Worm (Caenorhabditis elegans) whole organism, L1 larva: ENCODE data around the gene dnj-23.

ENCODE experiments used
- C16A3.4 ChIP-seq: fragments of 150-350 bp; optimal IDR thresholded peaks from 2 replicates; lab custom pipeline; 2014; ENCODE audit warnings: missing biosample characterization, missing genetic modification characterization
- F16B12.6 ChIP-seq: fragments of 150-350 bp; optimal IDR thresholded peaks from 2 replicates; lab custom pipeline; 2014; ENCODE audit warnings: missing biosample characterization, missing genetic modification characterization
- alr-1 ChIP-seq: fragments of 200-800 bp; sonication (Bioruptor generic); optimal IDR thresholded peaks from 2 replicates; lab custom pipeline; 2018; ENCODE audit warnings: borderline replicate concordance, mild to moderate bottlenecking, missing genetic modification characterization, missing compliant biosample characterization
- blmp-1 ChIP-seq: fragments of 150-350 bp; optimal IDR thresholded peaks from 2 replicates; lab custom pipeline; 2014; ENCODE audit warnings: missing biosample characterization, missing genetic modification characterization
- ceh-8 ChIP-seq: fragments of 200-800 bp; sonication (Bioruptor generic); optimal IDR thresholded peaks from 2 replicates; lab custom pipeline; 2018; ENCODE audit warnings: mild to moderate bottlenecking, missing genetic modification characterization, moderate library complexity, missing compliant biosample characterization
- ceh-82 ChIP-seq, 3 experiments: fragments of 150-350 bp in 1 of 3; sonication (generic microtip) in 2 of 3; optimal IDR thresholded peaks; 2 replicates each; lab custom pipeline; 2014 to 2017; ENCODE audit warnings: missing biosample characterization in 3 of 3, missing genetic modification characterization in 3 of 3
- ceh-90 ChIP-seq: sonication (generic microtip); optimal IDR thresholded peaks from 2 replicates; lab custom pipeline; 2016; ENCODE audit warnings: missing genetic modification characterization, missing compliant biosample characterization
- ces-1 ChIP-seq: fragments of 150-350 bp; optimal IDR thresholded peaks from 2 replicates; lab custom pipeline; 2014; ENCODE audit warnings: missing biosample characterization, missing genetic modification reagents, missing genetic modification characterization
- efl-1 ChIP-seq, 4 experiments: fragments of 150-350 bp; optimal IDR thresholded peaks in 3 of 4; peaks in 1 of 4; 1 replicate in 1 of 4; 2 replicates in 3 of 4; lab custom pipeline; 2014; ENCODE audit warnings: missing biosample characterization in 2 of 4, missing genetic modification characterization in 2 of 4, missing genetic modification reagents in 2 of 4
- efl-3 ChIP-seq: fragments of 200-800 bp; sonication (Bioruptor generic); optimal IDR thresholded peaks from 2 replicates; lab custom pipeline; 2018; ENCODE audit warnings: mild to moderate bottlenecking, missing genetic modification characterization, missing compliant biosample characterization
- egl-27 ChIP-seq, 2 experiments: fragments of 150-350 bp in 1 of 2; sonication (generic microtip); optimal IDR thresholded peaks; 3 replicates each; lab custom pipeline; 2017 to 2018; ENCODE audit warnings: missing biosample characterization in 2 of 2, missing genetic modification characterization in 2 of 2, missing genetic modification reagents in 2 of 2
- elt-3 ChIP-seq, 6 experiments: fragments of 150-350 bp in 1 of 6; sonication (generic microtip); optimal IDR thresholded peaks; 2 replicates each; lab custom pipeline; 2017 to 2018; ENCODE audit warnings: missing biosample characterization in 6 of 6, missing genetic modification characterization in 6 of 6, inconsistent platforms in 1 of 6
- ets-5 ChIP-seq: fragments of 200-800 bp; sonication (Bioruptor generic); IDR thresholded peaks from 2 replicates; pipeline ENCODE4 v1.3.6; 2022; ENCODE audit warnings: missing genetic modification characterization, missing compliant biosample characterization
- fkh-10 ChIP-seq: sonication (generic microtip); optimal IDR thresholded peaks from 2 replicates; lab custom pipeline; 2017; ENCODE audit warnings: missing biosample characterization, missing genetic modification reagents, missing genetic modification characterization
- fkh-4 ChIP-seq: sonication (generic microtip); optimal IDR thresholded peaks from 2 replicates; lab custom pipeline; 2016; ENCODE audit warnings: missing compliant biosample characterization, missing genetic modification characterization, borderline replicate concordance
- fkh-8 ChIP-seq: sonication (generic microtip); optimal IDR thresholded peaks from 2 replicates; lab custom pipeline; 2016; ENCODE audit warnings: mild to moderate bottlenecking, missing genetic modification characterization, missing compliant biosample characterization
- grh-1 ChIP-seq: fragments of 200-800 bp; sonication (Bioruptor generic); IDR thresholded peaks from 2 replicates; pipeline ENCODE4 v1.3.6; 2022; ENCODE audit warnings: missing genetic modification reagents, missing genetic modification characterization, missing compliant biosample characterization
- hlh-4 ChIP-seq: sonication (generic microtip); optimal IDR thresholded peaks from 2 replicates; lab custom pipeline; 2016; ENCODE audit warnings: mild to moderate bottlenecking, missing genetic modification characterization, missing compliant biosample characterization
- hpl-2 ChIP-seq: fragments of 150-350 bp; optimal IDR thresholded peaks from 2 replicates; lab custom pipeline; 2014; ENCODE audit warnings: missing biosample characterization, missing genetic modification reagents, missing genetic modification characterization
- lin-13 ChIP-seq: fragments of 150-350 bp; optimal IDR thresholded peaks from 2 replicates; lab custom pipeline; 2014; ENCODE audit warnings: missing biosample characterization, missing genetic modification reagents, missing genetic modification characterization
- lin-14 ChIP-seq: fragments of 200-800 bp; sonication (Bioruptor generic); optimal IDR thresholded peaks from 2 replicates; lab custom pipeline; 2018; ENCODE audit warnings: mild to moderate bottlenecking, missing genetic modification characterization, moderate library complexity, missing compliant biosample characterization
- lin-35 ChIP-seq, 2 experiments: fragments of 150-350 bp; optimal IDR thresholded peaks; 2 replicates each; lab custom pipeline; 2014; ENCODE audit warnings: missing biosample characterization in 2 of 2, missing genetic modification characterization in 2 of 2, missing genetic modification reagents in 2 of 2
- lin-39 ChIP-seq: fragments of 150-350 bp; optimal IDR thresholded peaks from 2 replicates; lab custom pipeline; 2014; ENCODE audit warnings: missing biosample characterization, missing genetic modification reagents, missing genetic modification characterization
- lsy-2 ChIP-seq, 2 experiments: fragments of 150-350 bp; optimal IDR thresholded peaks; 2 replicates each; lab custom pipeline; 2014; ENCODE audit warnings: missing biosample characterization in 2 of 2, missing genetic modification characterization in 2 of 2
- mab-9 ChIP-seq: fragments of 200-800 bp; sonication (Bioruptor generic); IDR thresholded peaks from 2 replicates; pipeline ENCODE4 v1.3.6; 2022; ENCODE audit warnings: missing genetic modification reagents, missing genetic modification characterization, missing compliant biosample characterization
- mdl-1 ChIP-seq, 2 experiments: fragments of 150-350 bp; optimal IDR thresholded peaks; 2 replicates each; lab custom pipeline; 2014 to 2017; ENCODE audit warnings: missing biosample characterization in 2 of 2, missing genetic modification characterization in 2 of 2, inconsistent platforms in 1 of 2
- nhr-11 ChIP-seq: fragments of 150-350 bp; optimal IDR thresholded peaks from 2 replicates; lab custom pipeline; 2014; ENCODE audit warnings: missing biosample characterization, missing genetic modification characterization
- nhr-12 ChIP-seq: sonication (generic microtip); optimal IDR thresholded peaks from 2 replicates; lab custom pipeline; 2017; ENCODE audit warnings: missing biosample characterization, missing genetic modification characterization
- nhr-20 ChIP-seq: sonication (generic microtip); optimal IDR thresholded peaks from 2 replicates; lab custom pipeline; 2016; ENCODE audit warnings: mild to moderate bottlenecking, missing genetic modification characterization, missing compliant biosample characterization
- nhr-237 ChIP-seq: fragments of 150-350 bp; optimal IDR thresholded peaks from 2 replicates; lab custom pipeline; 2014; ENCODE audit warnings: missing biosample characterization, missing genetic modification characterization
- nhr-28 ChIP-seq: fragments of 150-350 bp; optimal IDR thresholded peaks from 2 replicates; lab custom pipeline; 2014; ENCODE audit warnings: missing biosample characterization, missing genetic modification characterization
- nhr-71 ChIP-seq: sonication (generic microtip); optimal IDR thresholded peaks from 2 replicates; lab custom pipeline; 2016; ENCODE audit warnings: mild to moderate bottlenecking, missing genetic modification characterization, moderate library complexity, missing compliant biosample characterization
- nhr-85 ChIP-seq: sonication (generic microtip); peaks from one replicate; lab custom pipeline; 2016; ENCODE audit warnings: missing genetic modification characterization, inconsistent platforms, missing compliant biosample characterization
- nhr-90 ChIP-seq: sonication (generic microtip); optimal IDR thresholded peaks from 2 replicates; lab custom pipeline; 2016; ENCODE audit warnings: mild to moderate bottlenecking, missing genetic modification characterization, missing compliant biosample characterization; ENCODE audit not compliant: poor library complexity
- pag-3 ChIP-seq: sonication (generic microtip); optimal IDR thresholded peaks from 2 replicates; lab custom pipeline; 2017; ENCODE audit warnings: missing genetic modification characterization, mild to moderate bottlenecking, missing compliant biosample characterization, antibody characterized with exemption, borderline replicate concordance; ENCODE audit not compliant: insufficient read depth
- pax-3 ChIP-seq: fragments of 200-800 bp; sonication (Bioruptor generic); optimal IDR thresholded peaks from 2 replicates; lab custom pipeline; 2018; ENCODE audit warnings: mild to moderate bottlenecking, missing genetic modification characterization, moderate library complexity, missing compliant biosample characterization
- pqm-1 ChIP-seq: sonication (generic microtip); optimal IDR thresholded peaks from 3 replicates; lab custom pipeline; 2017; ENCODE audit warnings: missing biosample characterization, missing genetic modification characterization
- rnt-1 ChIP-seq: sonication (generic microtip); optimal IDR thresholded peaks from 2 replicates; lab custom pipeline; 2016; ENCODE audit warnings: mild to moderate bottlenecking, missing genetic modification characterization, moderate library complexity, missing compliant biosample characterization
- snu-23 ChIP-seq: sonication (generic microtip); optimal IDR thresholded peaks from 2 replicates; lab custom pipeline; 2016; ENCODE audit warnings: missing genetic modification characterization, missing compliant biosample characterization
- sup-37 ChIP-seq: fragments of 200-800 bp; sonication (Bioruptor generic); optimal IDR thresholded peaks from 2 replicates; lab custom pipeline; 2018; ENCODE audit warnings: mild to moderate bottlenecking, missing genetic modification characterization, missing compliant biosample characterization
- swsn-7 ChIP-seq: sonication (generic microtip); optimal IDR thresholded peaks from 2 replicates; lab custom pipeline; 2016; ENCODE audit warnings: missing genetic modification characterization, missing compliant biosample characterization
- tbx-2 ChIP-seq: sonication (generic microtip); optimal IDR thresholded peaks from 2 replicates; lab custom pipeline; 2016; ENCODE audit warnings: missing genetic modification characterization, missing compliant biosample characterization
- tlp-1 ChIP-seq: fragments of 150-350 bp; optimal IDR thresholded peaks from 2 replicates; lab custom pipeline; 2014; ENCODE audit warnings: missing biosample characterization, missing genetic modification characterization
- unc-130 ChIP-seq: fragments of 150-350 bp; optimal IDR thresholded peaks from 2 replicates; lab custom pipeline; 2017; ENCODE audit warnings: missing biosample characterization, missing genetic modification characterization, inconsistent platforms
- unc-30 ChIP-seq: sonication (generic microtip); optimal IDR thresholded peaks from 2 replicates; lab custom pipeline; 2017; ENCODE audit warnings: missing biosample characterization, missing genetic modification characterization
- unc-62 ChIP-seq: fragments of 150-350 bp; optimal IDR thresholded peaks from 2 replicates; lab custom pipeline; 2014; ENCODE audit warnings: missing biosample characterization, missing genetic modification reagents, missing genetic modification characterization
- unc-98 ChIP-seq: fragments of 200-800 bp; sonication (Bioruptor generic); IDR thresholded peaks from 2 replicates; pipeline ENCODE4 v1.3.6; 2022; ENCODE audit warnings: missing genetic modification characterization, missing compliant biosample characterization
- vab-15 ChIP-seq: sonication (generic microtip); optimal IDR thresholded peaks from 2 replicates; lab custom pipeline; 2017; ENCODE audit warnings: missing genotype, mild to moderate bottlenecking, missing genetic modification characterization, missing compliant biosample characterization
- zip-4 ChIP-seq: fragments of 200-800 bp; sonication (Bioruptor generic); optimal IDR thresholded peaks from 2 replicates; lab custom pipeline; 2018; ENCODE audit warnings: mild to moderate bottlenecking, missing genetic modification characterization, moderate library complexity, missing compliant biosample characterization
- ztf-11 ChIP-seq, 2 experiments: sonication (generic microtip); optimal IDR thresholded peaks; 2 replicates each; lab custom pipeline; 2016 to 2017; ENCODE audit warnings: missing genetic modification characterization in 2 of 2, missing biosample characterization in 1 of 2, missing compliant biosample characterization in 1 of 2
- ztf-4 ChIP-seq: fragments of 150-350 bp; optimal IDR thresholded peaks from 2 replicates; lab custom pipeline; 2014; ENCODE audit warnings: missing biosample characterization, missing genetic modification characterization

dnj-23 gene

ce11 chrII:9064437-9064836 lies 44.0 kb downstream of the dnj-23 start:
- TF ChIP-seq ces-1 (GFP tag; lab: Kevin White, UChicago) (no peak), nhr-12 (tag; lab: Kevin White, UChicago) (no peak), mdl-1 (tag; optimal IDR thresholded peaks at IDR 0.05; lab: Kevin White, UChicago) (peak in 1 of 2 experiments; percentile 7), pqm-1 (tag; lab: Kevin White, UChicago) (no peak), ceh-82 (tag; optimal IDR thresholded peaks at IDR 0.05; lab: Kevin White, UChicago) (no peak), mab-9 (no peak), ceh-8 (GFP tag; lab: Kevin White, UChicago) (no peak), nhr-71 (tag; lab: Kevin White, UChicago) (peak; percentile 45), rnt-1 (tag; lab: Kevin White, UChicago) (peak; percentile 26), nhr-20 (tag; lab: Kevin White, UChicago) (peak; percentile 42), snu-23 (GFP tag; lab: Kevin White, UChicago) (peak; percentile 35), fkh-8 (tag; lab: Kevin White, UChicago) (no peak), alr-1 (no peak), unc-30 (tag; lab: Kevin White, UChicago) (no peak), nhr-28 (tag; lab: Kevin White, UChicago) (no peak), C16A3.4 (peak; percentile 2), nhr-85 (tag; lab: Kevin White, UChicago) (peak; percentile 91), grh-1 (GFP tag; lab: Robert Waterston, UW) (no peak), fkh-10 (GFP tag; lab: Kevin White, UChicago) (no peak), ztf-11 (tag; optimal IDR thresholded peaks at IDR 0.05; lab: Kevin White, UChicago) (no peak), nhr-90 (no peak), F16B12.6 (no peak), elt-3 (tag; optimal IDR thresholded peaks at IDR 0.05; lab: Kevin White, UChicago) (peak in 1 of 6 experiments; percentile 62), hpl-2 (GFP tag; lab: Kevin White, UChicago) (no peak), ets-5 (no peak), pax-3 (tag; lab: Kevin White, UChicago) (no peak), nhr-237 (tag; lab: Kevin White, UChicago) (no peak), lin-39 (peak; percentile 22), blmp-1 (tag; lab: Kevin White, UChicago) (no peak), hlh-4 (tag; lab: Kevin White, UChicago) (no peak), lin-14 (GFP tag; lab: Kevin White, UChicago) (peak; percentile 65), lin-35 (GFP tag; optimal IDR thresholded peaks at IDR 0.05; lab: Kevin White, UChicago) (no peak), efl-1 (optimal IDR thresholded peaks at IDR 0.05; lab: Kevin White, UChicago) (no peak), efl-1 (GFP tag; optimal IDR thresholded peaks at IDR 0.05 in 1 of 2; lab: Kevin White, UChicago) (peak in 1 of 2 experiments; percentile 28), lsy-2 (tag; optimal IDR thresholded peaks at IDR 0.05; lab: Kevin White, UChicago) (peak in 1 of 2 experiments; percentile 20), ztf-4 (no peak), lin-13 (GFP tag; lab: Kevin White, UChicago) (no peak), efl-3 (GFP tag; lab: Kevin White, UChicago) (peak; percentile 20), pag-3 (tag; lab: Kevin White, UChicago) (peak; percentile 32), sup-37 (GFP tag; lab: Kevin White, UChicago) (no peak), tlp-1 (no peak), fkh-4 (tag; lab: Kevin White, UChicago) (no peak)

ce11 chrII:9063350-9063749 lies 45.0 kb downstream of the dnj-23 start:
- TF ChIP-seq ets-5 (no peak), nhr-71 (tag; lab: Kevin White, UChicago) (peak; percentile 7), tbx-2 (tag; lab: Kevin White, UChicago) (peak; percentile 13), unc-130 (tag; lab: Kevin White, UChicago) (no peak), rnt-1 (tag; lab: Kevin White, UChicago) (no peak), ztf-11 (tag; optimal IDR thresholded peaks at IDR 0.05; lab: Kevin White, UChicago) (peak in 1 of 2 experiments; percentile 58), egl-27 (tag; optimal IDR thresholded peaks at IDR 0.05; lab: Kevin White, UChicago) (no peak), ztf-4 (no peak), zip-4 (GFP tag; lab: Kevin White, UChicago) (no peak), unc-30 (tag; lab: Kevin White, UChicago) (no peak), nhr-11 (tag; lab: Kevin White, UChicago) (no peak), unc-98 (GFP tag; lab: Robert Waterston, UW) (no peak), pax-3 (tag; lab: Kevin White, UChicago) (no peak), lin-39 (no peak), elt-3 (tag; optimal IDR thresholded peaks at IDR 0.05; lab: Kevin White, UChicago) (no peak), unc-62 (GFP tag; lab: Kevin White, UChicago) (no peak), pag-3 (tag; lab: Kevin White, UChicago) (no peak), vab-15 (no peak), swsn-7 (no peak), ceh-90 (no peak)
